Worm (Caenorhabditis elegans): ENCODE results near the gene F13H10.1.
A peak's percentile ranks its signal among the peaks of the same experiment; 100 is the strongest.

The F13H10.1 gene

DNA sequence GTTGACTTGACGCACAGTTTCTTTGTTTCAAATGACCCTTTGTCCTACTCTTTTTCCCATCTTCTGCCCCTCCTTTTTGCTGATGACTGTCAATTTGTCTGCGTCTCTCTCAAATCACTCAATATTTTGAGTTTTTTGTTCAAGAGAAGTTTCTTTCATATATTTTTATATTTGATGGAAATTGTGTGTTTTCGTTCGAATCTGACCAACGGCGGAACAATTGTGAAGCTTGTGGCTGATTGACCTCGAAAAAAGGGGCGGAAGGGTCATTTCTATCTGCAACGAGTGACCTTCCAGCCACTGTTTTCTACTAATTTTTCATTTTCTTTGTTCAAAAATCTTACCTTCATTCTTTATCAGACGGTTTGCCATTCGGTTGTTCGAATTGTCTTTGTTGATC is 25.7 kb upstream of the F13H10.1 start:
- TF ChIP-seq sma-3 (GFP tag; optimal IDR thresholded peaks at IDR 0.05) (no peak), nhr-25 (tag; optimal IDR thresholded peaks at IDR 0.05) (peak; percentile 85)

DNA sequence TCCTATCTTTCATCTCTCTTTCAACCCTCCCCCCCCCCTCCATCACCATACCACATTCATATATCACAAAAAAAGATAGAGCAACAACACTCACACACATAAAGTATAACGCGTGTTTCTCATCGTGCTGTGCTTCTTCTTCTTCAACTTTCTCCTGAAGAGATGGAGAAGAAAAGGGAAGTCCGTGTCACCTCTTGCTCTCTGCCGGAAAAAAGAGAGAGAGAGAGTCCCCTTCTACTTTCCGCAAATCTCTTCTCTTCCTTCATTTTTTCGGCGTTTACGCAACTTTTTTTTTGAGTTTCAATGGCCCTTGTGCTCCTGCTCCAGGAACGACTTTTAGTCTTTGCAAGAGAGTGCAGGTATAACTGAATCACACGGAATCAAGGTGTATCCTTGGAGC is 24.7 kb upstream of the F13H10.1 start:
- no peak for TF ChIP-seq ceh-16 (tag; optimal IDR thresholded peaks at IDR 0.05)
- no peak for TF ChIP-seq lin-11 (tag; optimal IDR thresholded peaks at IDR 0.05)
- TF ChIP-seq unc-55 (GFP tag; optimal IDR thresholded peaks at IDR 0.05), result peak; percentile 13
- no peak for TF ChIP-seq fos-1 (tag; optimal IDR thresholded peaks at IDR 0.05)
- TF ChIP-seq unc-62 (GFP tag; optimal IDR thresholded peaks at IDR 0.05), result no peak
- no peak for TF ChIP-seq Y55F3AM.14 (GFP tag; optimal IDR thresholded peaks at IDR 0.05)
- no peak for TF ChIP-seq ztf-4 (tag; optimal IDR thresholded peaks at IDR 0.05)
- TF ChIP-seq nhr-129 (tag; optimal IDR thresholded peaks at IDR 0.05), result peak; percentile 66
- TF ChIP-seq R02D3.7 (tag; optimal IDR thresholded peaks at IDR 0.05), result no peak
- no peak for TF ChIP-seq elt-1 (tag; optimal IDR thresholded peaks at IDR 0.05)
- TF ChIP-seq C34F6.9 (tag; optimal IDR thresholded peaks at IDR 0.05), result peak; percentile 49
- TF ChIP-seq zag-1 (tag; optimal IDR thresholded peaks at IDR 0.05), result no peak
- no peak for TF ChIP-seq mbf-1 (tag; optimal IDR thresholded peaks at IDR 0.05)
- no peak for TF ChIP-seq ceh-82 (tag; optimal IDR thresholded peaks at IDR 0.05)
- TF ChIP-seq sma-9 (GFP tag; optimal IDR thresholded peaks at IDR 0.05), result peak; percentile 16
- no peak for TF ChIP-seq sma-9 (tag; optimal IDR thresholded peaks at IDR 0.05)
- TF ChIP-seq dmd-4 (tag; optimal IDR thresholded peaks at IDR 0.05), result no peak
- no peak for TF ChIP-seq alr-1 (tag; optimal IDR thresholded peaks at IDR 0.05)
- TF ChIP-seq nhr-6 (tag; optimal IDR thresholded peaks at IDR 0.05), result no peak
- TF ChIP-seq nhr-12 (tag; optimal IDR thresholded peaks at IDR 0.05), result no peak
- peak; percentile 75 for TF ChIP-seq F13H6.1 (tag; optimal IDR thresholded peaks at IDR 0.05)
- TF ChIP-seq ztf-11 (tag; optimal IDR thresholded peaks at IDR 0.05), result no peak
- peak in 1 of 2 experiments; percentile 59 for TF ChIP-seq lsy-2 (tag; optimal IDR thresholded peaks at IDR 0.05)
- TF ChIP-seq nhr-237 (tag; optimal IDR thresholded peaks at IDR 0.05), result no peak

DNA sequence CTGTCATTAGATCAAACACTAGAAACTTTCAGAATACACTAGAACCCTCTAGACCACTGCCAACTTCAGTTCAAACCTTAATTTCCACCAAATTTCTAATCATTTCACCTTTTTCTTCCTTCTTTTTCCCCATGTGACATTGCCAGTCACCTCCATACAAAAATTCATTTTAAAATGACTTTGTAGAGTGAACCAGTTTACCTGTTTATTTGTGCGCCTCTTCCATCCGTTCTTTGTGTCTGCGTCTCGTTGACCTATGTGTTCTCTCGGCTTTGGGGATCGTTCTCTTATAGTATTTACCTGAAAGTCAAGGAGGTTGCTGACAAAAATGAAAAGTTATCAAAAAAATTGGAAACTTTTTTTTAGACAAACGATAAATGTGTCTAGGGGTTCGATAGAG is 23.7 kb upstream of the F13H10.1 start:
- TF ChIP-seq nhr-25 (tag; optimal IDR thresholded peaks at IDR 0.05) (peak; percentile 24), nhr-23 (tag; optimal IDR thresholded peaks at IDR 0.05) (no peak), blmp-1 (tag; optimal IDR thresholded peaks at IDR 0.05; ENCODE audit: insufficient read depth) (no peak), dmd-4 (tag; optimal IDR thresholded peaks at IDR 0.05) (no peak), sem-4 (tag; optimal IDR thresholded peaks at IDR 0.05) (no peak)

DNA sequence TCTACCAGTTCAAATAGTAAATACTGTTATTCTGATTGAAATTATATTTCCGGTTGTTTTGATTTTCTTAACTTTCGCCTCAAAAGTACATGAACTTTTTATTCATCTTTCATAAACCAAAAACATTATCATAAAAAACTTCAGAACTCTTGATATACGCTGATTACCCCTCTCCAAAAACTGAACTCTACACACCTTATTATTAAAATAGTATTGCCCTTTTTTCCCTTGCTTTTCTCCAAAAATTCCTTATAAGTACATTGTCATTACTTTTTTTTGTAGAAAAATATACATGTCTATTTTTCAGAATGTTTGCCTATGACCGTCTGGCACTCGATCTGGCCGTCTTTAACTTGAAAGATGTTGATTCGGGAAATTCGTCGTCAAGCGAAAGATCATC is 22.6 kb upstream of the F13H10.1 start, which contains the start of gene Y43E12A.2:
Gene Y43E12A.2, plus strand, starts transcription at position 301 of the 400 bp plus-strand sequence.
- TF ChIP-seq peb-1 (tag; optimal IDR thresholded peaks at IDR 0.05), result no peak
- no peak for TF ChIP-seq C34F6.9 (tag; optimal IDR thresholded peaks at IDR 0.05)
- no peak for TF ChIP-seq ama-1 (optimal IDR thresholded peaks at IDR 0.05)
- TF ChIP-seq nhr-25 (tag; optimal IDR thresholded peaks at IDR 0.05), result no peak
- TF ChIP-seq nhr-11 (tag; optimal IDR thresholded peaks at IDR 0.05), result no peak
- no peak for TF ChIP-seq aly-2 (tag; optimal IDR thresholded peaks at IDR 0.05)
- TF ChIP-seq ZK546.5 (tag; optimal IDR thresholded peaks at IDR 0.05), result no peak
- TF ChIP-seq crh-2 (tag; optimal IDR thresholded peaks at IDR 0.05), result no peak
- TF ChIP-seq F13H6.1 (tag; optimal IDR thresholded peaks at IDR 0.05), result no peak
- TF ChIP-seq sem-4 (tag; optimal IDR thresholded peaks at IDR 0.05), result no peak
- TF ChIP-seq ztf-11 (tag; optimal IDR thresholded peaks at IDR 0.05), result no peak
- no peak for TF ChIP-seq dmd-4 (tag; optimal IDR thresholded peaks at IDR 0.05)
- no peak for TF ChIP-seq nhr-237 (tag; optimal IDR thresholded peaks at IDR 0.05)
- TF ChIP-seq ztf-1 (GFP tag; conservative IDR thresholded peaks at IDR 0.05), result no peak
- no peak for TF ChIP-seq elt-3 (tag; optimal IDR thresholded peaks at IDR 0.05)
- TF ChIP-seq elt-1 (tag; optimal IDR thresholded peaks at IDR 0.05), result no peak

DNA sequence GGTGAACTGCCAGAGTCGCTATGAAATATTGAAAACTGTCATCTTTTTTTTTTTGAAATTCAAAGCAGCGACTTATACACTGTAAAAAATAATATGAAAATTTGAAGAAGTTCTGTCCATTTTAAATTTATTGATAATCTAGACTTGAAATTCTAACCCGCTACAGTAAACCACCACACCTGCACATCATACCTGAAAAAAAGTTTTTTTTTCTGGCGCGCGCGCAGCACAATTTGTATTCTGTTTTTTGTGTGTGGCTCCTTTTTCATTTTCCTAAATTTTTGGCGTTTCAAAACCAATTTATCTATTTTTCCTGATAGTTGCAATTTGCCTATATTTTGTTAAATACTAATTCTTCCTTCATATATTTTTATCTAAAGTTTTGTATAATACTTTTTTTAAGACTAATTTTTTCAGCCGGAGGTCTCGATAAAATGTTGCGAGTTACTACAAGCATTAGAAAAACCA is 18.8 kb upstream of the F13H10.1 start, which contains the start of gene cyb-2.1:
Gene cyb-2.1, plus strand, starts transcription at position 418 of the 468 bp plus-strand sequence.
- TF ChIP-seq F13H6.1 (tag; optimal IDR thresholded peaks at IDR 0.05) (no peak), lin-11 (tag; optimal IDR thresholded peaks at IDR 0.05) (no peak), lin-39 (tag; optimal IDR thresholded peaks at IDR 0.05) (no peak), nhr-25 (tag; optimal IDR thresholded peaks at IDR 0.05) (no peak), mab-5 (tag; optimal IDR thresholded peaks at IDR 0.05) (no peak), dmd-4 (tag; optimal IDR thresholded peaks at IDR 0.05) (no peak), nhr-6 (tag; optimal IDR thresholded peaks at IDR 0.05) (no peak), snpc-4 (tag; optimal IDR thresholded peaks at IDR 0.05) (no peak), unc-55 (GFP tag; optimal IDR thresholded peaks at IDR 0.05) (no peak), alr-1 (tag; optimal IDR thresholded peaks at IDR 0.05) (no peak), ztf-1 (GFP tag; conservative IDR thresholded peaks at IDR 0.05) (no peak), ZK546.5 (tag; optimal IDR thresholded peaks at IDR 0.05) (no peak), unc-39 (tag; optimal IDR thresholded peaks at IDR 0.05) (no peak), crh-2 (tag; optimal IDR thresholded peaks at IDR 0.05) (no peak), ztf-11 (tag; optimal IDR thresholded peaks at IDR 0.05) (no peak), ceh-16 (tag; optimal IDR thresholded peaks at IDR 0.05) (no peak), nhr-77 (tag; optimal IDR thresholded peaks at IDR 0.05) (no peak), skn-1 (tag; optimal IDR thresholded peaks at IDR 0.05) (no peak), elt-3 (tag; optimal IDR thresholded peaks at IDR 0.05) (no peak), lin-13 (GFP tag; optimal IDR thresholded peaks at IDR 0.05) (no peak)

All from whole organism, L2 larva.